Worm (Caenorhabditis elegans) whole organism, L2 larva: ENCODE results near the gene npp-15.

Experiments used
- aly-2 ChIP-seq: fragments of 150-350 bp; optimal IDR thresholded peaks from 2 replicates; lab custom pipeline; 2014; ENCODE audit warnings: missing biosample characterization, missing genetic modification characterization
- ama-1 ChIP-seq: fragments of 150-350 bp; optimal IDR thresholded peaks from 2 replicates; lab custom pipeline; 2018; ENCODE audit warnings: inconsistent platforms
- egl-27 ChIP-seq: sonication (generic microtip); optimal IDR thresholded peaks from 3 replicates; lab custom pipeline; 2017; ENCODE audit warnings: missing biosample characterization, missing genetic modification reagents, missing genetic modification characterization
- lin-13 ChIP-seq: fragments of 150-350 bp; optimal IDR thresholded peaks from 2 replicates; lab custom pipeline; 2014; ENCODE audit warnings: missing biosample characterization, missing genetic modification reagents, missing genetic modification characterization
- mab-5 ChIP-seq: fragments of 150-350 bp; optimal IDR thresholded peaks from 2 replicates; lab custom pipeline; 2014; ENCODE audit warnings: missing biosample characterization, missing genetic modification characterization
- mdl-1 ChIP-seq, 2 experiments: fragments of 150-350 bp in 1 of 2; sonication (generic microtip) in 1 of 2; optimal IDR thresholded peaks; 2 replicates each; lab custom pipeline; 2017; ENCODE audit warnings: missing biosample characterization in 2 of 2, missing genetic modification characterization in 2 of 2
- nhr-12 ChIP-seq: fragments of 150-350 bp; optimal IDR thresholded peaks from 2 replicates; lab custom pipeline; 2014; ENCODE audit warnings: missing biosample characterization, missing genetic modification characterization
- nhr-237 ChIP-seq: fragments of 150-350 bp; optimal IDR thresholded peaks from 2 replicates; lab custom pipeline; 2014; ENCODE audit warnings: missing biosample characterization, missing genetic modification characterization
- unc-62 ChIP-seq: fragments of 150-350 bp; optimal IDR thresholded peaks from 2 replicates; lab custom pipeline; 2014; ENCODE audit warnings: missing biosample characterization, missing genetic modification reagents, missing genetic modification characterization
- ztf-11 ChIP-seq: sonication (generic microtip); optimal IDR thresholded peaks from 2 replicates; lab custom pipeline; 2017; ENCODE audit warnings: missing biosample characterization, missing genetic modification characterization

- TF ChIP-seq mdl-1 (tag; optimal IDR thresholded peaks at IDR 0.05; lab: Kevin White, UChicago) (no peak), aly-2 (no peak), nhr-237 (tag; lab: Kevin White, UChicago) (no peak), ama-1 (lab: Kevin White, UChicago) (peak; percentile 76), lin-13 (GFP tag; lab: Kevin White, UChicago) (no peak), nhr-12 (no peak), ztf-11 (tag; lab: Kevin White, UChicago) (no peak), mab-5 (tag; lab: Kevin White, UChicago) (no peak), egl-27 (no peak), unc-62 (no peak)
Measured at ce11 chrIII:7950447-7950846, 21.6 kb downstream of the npp-15 start.
